Fruit fly (Drosophila melanogaster): ENCODE results near the gene GatC.

DNA sequence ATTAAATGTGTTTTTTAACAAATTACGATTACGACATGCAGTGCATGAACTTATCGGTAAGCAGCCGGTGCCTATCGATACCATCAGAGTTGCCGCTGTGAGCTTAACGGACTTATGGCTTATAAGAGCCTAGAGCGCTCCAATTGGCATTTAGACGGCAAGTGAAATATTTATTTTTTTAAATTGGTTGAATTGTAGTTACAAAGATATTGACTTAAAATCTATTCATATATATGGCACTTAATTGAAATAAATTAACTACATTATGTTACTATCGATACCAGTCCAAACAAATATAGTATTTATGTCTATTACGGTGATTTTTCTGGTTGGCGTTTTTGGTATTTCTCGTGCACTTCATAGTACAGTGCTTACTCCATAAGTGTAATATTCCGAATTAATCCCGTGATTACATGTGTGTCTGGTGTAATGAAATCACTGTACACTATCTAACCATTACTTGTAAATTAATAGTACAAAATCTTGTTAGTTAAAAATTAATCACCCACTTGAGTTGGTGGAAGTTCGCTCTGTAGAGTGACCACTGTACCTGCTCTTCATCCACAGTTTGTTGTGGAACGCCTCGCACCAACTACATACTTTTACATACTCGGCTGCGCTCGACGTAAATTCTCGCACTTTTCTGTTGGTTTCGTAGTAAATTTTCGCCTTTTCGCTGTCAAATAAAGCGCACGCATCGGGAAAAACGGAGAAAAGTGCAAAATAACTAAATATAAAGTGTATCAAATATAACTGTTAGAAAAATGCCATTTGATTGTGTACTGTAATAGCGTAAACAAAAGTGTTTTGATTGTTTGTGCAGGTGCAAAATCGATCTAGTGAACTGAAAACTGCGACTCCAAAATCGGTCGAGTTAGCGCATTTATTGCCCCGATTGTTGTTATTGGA is 2.4 kb upstream of the GatC start, which contains the start of the genes mRpS23 and CenG1A:
- TF ChIP-seq CG9705 (GFP tag; optimal IDR thresholded peaks at IDR 0.05) (peak; percentile 99), GATAd (GFP tag; optimal IDR thresholded peaks at IDR 0.05) (peak; percentile 98), fru (GFP tag; optimal IDR thresholded peaks at IDR 0.05) (peak; percentile 100), lola (GFP tag; optimal IDR thresholded peaks at IDR 0.05) (no peak), Myc (optimal IDR thresholded peaks at IDR 0.05) (peak; percentile 6), pan (optimal IDR thresholded peaks at IDR 0.05) (no peak), OdsH (GFP tag; optimal IDR thresholded peaks at IDR 0.05) (peak; percentile 100), h (GFP tag; optimal IDR thresholded peaks at IDR 0.05) (peak; percentile 100), ey (GFP tag; optimal IDR thresholded peaks at IDR 0.05) (peak; percentile 100)
